Worm (Caenorhabditis elegans): ENCODE results near the gene Y67H2A.7.

ce11 chrIV:13282778-13283177 lies 20.8 kb upstream of the Y67H2A.7 start, which contains the start of gene cpsf-3:
- TF ChIP-seq attf-3 (GFP tag; conservative IDR thresholded peaks at IDR 0.05) (no peak), ama-1 (optimal IDR thresholded peaks at IDR 0.05) (no peak), ama-1 (GFP tag; optimal IDR thresholded peaks at IDR 0.05) (no peak), ceh-40 (GFP tag; IDR thresholded peaks at IDR 0.05) (no peak), dox-1 (GFP tag; IDR thresholded peaks at IDR 0.05) (no peak), F57A8.1 (GFP tag; optimal IDR thresholded peaks at IDR 0.05) (no peak), egl-44 (GFP tag; IDR thresholded peaks at IDR 0.05) (no peak), D2030.7 (GFP tag; IDR thresholded peaks at IDR 0.05) (no peak), T07F8.4 (tag; optimal IDR thresholded peaks at IDR 0.05) (no peak), F39B2.1 (GFP tag; IDR thresholded peaks at IDR 0.05) (no peak), ceh-79 (tag; optimal IDR thresholded peaks at IDR 0.05) (no peak), F23B12.7 (tag; optimal IDR thresholded peaks at IDR 0.05; ENCODE audit: insufficient read depth) (no peak), ceh-27 (GFP tag; optimal IDR thresholded peaks at IDR 0.05) (no peak)
